Worm (Caenorhabditis elegans) whole organism, L2 larva: ENCODE measurements around the gene ZK121.2.

Source experiments
- R02D3.7 ChIP-seq: fragments of 150-350 bp; optimal IDR thresholded peaks from 2 replicates; lab custom pipeline; 2014; ENCODE audit warnings: missing biosample characterization, missing genetic modification characterization
- ZK546.5 ChIP-seq: sonication (generic microtip); optimal IDR thresholded peaks from 2 replicates; lab custom pipeline; 2017; ENCODE audit warnings: missing biosample characterization, missing genetic modification characterization
- ama-1 ChIP-seq: fragments of 150-350 bp; optimal IDR thresholded peaks from 2 replicates; lab custom pipeline; 2018; ENCODE audit warnings: inconsistent platforms
- ceh-82 ChIP-seq: fragments of 150-350 bp; optimal IDR thresholded peaks from 2 replicates; lab custom pipeline; 2014; ENCODE audit warnings: missing biosample characterization, missing genetic modification characterization
- mab-5 ChIP-seq: fragments of 150-350 bp; optimal IDR thresholded peaks from 2 replicates; lab custom pipeline; 2014; ENCODE audit warnings: missing biosample characterization, missing genetic modification characterization

ce11 chrIII:5379879-5380331 is 38.4 kb downstream of the ZK121.2 start, which contains the start of gene paqr-2:
- TF ChIP-seq mab-5 (tag; lab: Kevin White, UChicago) (no peak), ceh-82 (tag; lab: Kevin White, UChicago) (no peak), R02D3.7 (tag; lab: Kevin White, UChicago) (no peak), ama-1 (lab: Kevin White, UChicago) (peak; percentile 30), ZK546.5 (no peak)
